Fruit fly (Drosophila melanogaster): ENCODE results near the gene cocoon.

cocoon gene

DNA sequence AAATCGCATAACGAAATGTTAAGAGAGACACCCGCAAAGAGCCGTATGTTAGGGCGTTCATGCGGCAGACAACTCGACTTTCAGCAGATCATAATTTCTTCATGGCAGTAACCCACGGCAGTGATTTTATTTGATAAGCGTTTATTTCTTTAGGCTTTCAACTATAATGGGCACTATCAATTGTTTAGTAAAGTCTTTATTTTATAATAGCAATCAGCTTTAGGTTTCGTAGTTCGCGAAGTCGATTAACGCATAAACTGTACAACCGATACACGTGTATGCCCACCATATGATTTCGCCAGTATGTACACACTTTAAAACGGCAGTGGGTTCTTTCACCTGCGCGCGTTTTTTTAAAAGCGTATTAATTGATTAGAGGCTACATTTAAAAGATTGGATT, 34.3 kb upstream of the cocoon start, which contains the start of gene CG7841 (continued):
- TF ChIP-seq grn (GFP tag; optimal IDR thresholded peaks at IDR 0.05) (peak; percentile 87), CG10274 (GFP tag; optimal IDR thresholded peaks at IDR 0.05) (peak; percentile 91), CG2712 (tag; optimal IDR thresholded peaks at IDR 0.05) (peak; percentile 99), Hmr (GFP tag; optimal IDR thresholded peaks at IDR 0.05) (peak; percentile 99), mirr (GFP tag; optimal IDR thresholded peaks at IDR 0.05) (peak; percentile 99), CG15514 (GFP tag; optimal IDR thresholded peaks at IDR 0.05) (peak; percentile 95), Lhr (GFP tag; optimal IDR thresholded peaks at IDR 0.05) (peak; percentile 93), Dip3 (GFP tag; optimal IDR thresholded peaks at IDR 0.05) (peak; percentile 97), CG17186 (GFP tag; optimal IDR thresholded peaks at IDR 0.05) (peak; percentile 85), BEAF-32 (GFP tag; optimal IDR thresholded peaks at IDR 0.05) (peak; percentile 29), sqz (GFP tag; optimal IDR thresholded peaks at IDR 0.05) (peak; percentile 97), Blimp-1 (GFP tag; optimal IDR thresholded peaks at IDR 0.05) (peak; percentile 97), Ptx1 (GFP tag; IDR thresholded peaks at IDR 0.05) (peak; percentile 93), CG34224 (GFP tag; IDR thresholded peaks at IDR 0.05; ENCODE audit: partially characterized antibody) (no peak), CG6765 (GFP tag; optimal IDR thresholded peaks at IDR 0.05) (peak; percentile 98), HmgD (GFP tag; optimal IDR thresholded peaks at IDR 0.05) (peak; percentile 91), Hsf (GFP tag; optimal IDR thresholded peaks at IDR 0.05) (peak; percentile 98), CG1792 (GFP tag; optimal IDR thresholded peaks at IDR 0.05) (peak; percentile 96), CG10321 (GFP tag; IDR thresholded peaks at IDR 0.05) (peak; percentile 77), Spps (tag; optimal IDR thresholded peaks at IDR 0.05) (peak; percentile 98), Hr39 (optimal IDR thresholded peaks at IDR 0.05) (no peak), CG33213 (GFP tag; optimal IDR thresholded peaks at IDR 0.05) (peak; percentile 97), Opbp (GFP tag; IDR thresholded peaks at IDR 0.05; ENCODE audit: partially characterized antibody) (no peak), vnd (GFP tag; IDR thresholded peaks at IDR 0.05; ENCODE audit: partially characterized antibody) (no peak), Vsx1 (GFP tag; optimal IDR thresholded peaks at IDR 0.05) (peak; percentile 95), btn (GFP tag; optimal IDR thresholded peaks at IDR 0.05) (peak; percentile 94), Dfd (GFP tag; optimal IDR thresholded peaks at IDR 0.05) (no peak), H2.0 (GFP tag; IDR thresholded peaks at IDR 0.05) (peak; percentile 92), so (GFP tag; IDR thresholded peaks at IDR 0.05) (peak; percentile 98), CG32772 (GFP tag; IDR thresholded peaks at IDR 0.05) (no peak; the same call in 1 of the 2 replicates), CG2120 (GFP tag; optimal IDR thresholded peaks at IDR 0.05) (peak; percentile 98), fd102C (GFP tag; optimal IDR thresholded peaks at IDR 0.05) (peak; percentile 94), bcd (GFP tag; optimal IDR thresholded peaks at IDR 0.05) (peak; percentile 96), dm (GFP tag; optimal IDR thresholded peaks at IDR 0.05) (peak; percentile 96), CG11456 (GFP tag; IDR thresholded peaks at IDR 0.05) (no peak), slou (GFP tag; optimal IDR thresholded peaks at IDR 0.05) (peak; percentile 89), CG7372 (GFP tag; IDR thresholded peaks at IDR 0.05) (peak; percentile 95), CG2202 (tag; optimal IDR thresholded peaks at IDR 0.05) (peak; percentile 99), luna (GFP tag; optimal IDR thresholded peaks at IDR 0.05) (peak; percentile 84), Jarid2 (GFP tag; optimal IDR thresholded peaks at IDR 0.05) (peak; percentile 88), CG6175 (GFP tag; IDR thresholded peaks at IDR 0.05) (no peak; the same call in 1 of the 3 replicates), D (optimal IDR thresholded peaks at IDR 0.05) (no peak), D (GFP tag; optimal IDR thresholded peaks at IDR 0.05) (peak; percentile 97), maf-S (GFP tag; optimal IDR thresholded peaks at IDR 0.05) (peak; percentile 94), Ets65A (GFP tag) (peak; percentile 98), CG7963 (GFP tag; IDR thresholded peaks at IDR 0.05; ENCODE audit: partially characterized antibody) (no peak), CG7556 (GFP tag; optimal IDR thresholded peaks at IDR 0.05) (peak; percentile 97), CG10431 (GFP tag; optimal IDR thresholded peaks at IDR 0.05) (peak; percentile 96), CG8388 (GFP tag; optimal IDR thresholded peaks at IDR 0.05) (peak; percentile 98), CG2199 (GFP tag; IDR thresholded peaks at IDR 0.05) (peak; percentile 94), CG6854 (GFP tag; optimal IDR thresholded peaks at IDR 0.05) (peak; percentile 99)
